Worm (Caenorhabditis elegans) whole organism, L3 larva: ENCODE measurements around the gene F36H12.9.
A peak's percentile ranks its signal among the peaks of the same experiment; 100 is the strongest.
"Not testable (repeated sequence)": the region's sequence is repeated elsewhere in the genome, so short reads cannot be mapped to it uniquely, and the experiment has no call there.

Source experiments
- aly-2 ChIP-seq: fragments of 150-350 bp; optimal IDR thresholded peaks from 2 replicates; lab custom pipeline; 2014; ENCODE audit warnings: missing biosample characterization, missing genetic modification characterization
- ama-1 ChIP-seq: fragments of 150-350 bp; optimal IDR thresholded peaks from 2 replicates; lab custom pipeline; 2018
- ceh-28 ChIP-seq: fragments of 150-350 bp; optimal IDR thresholded peaks from 2 replicates; lab custom pipeline; 2014; ENCODE audit warnings: missing biosample characterization, missing genetic modification reagents, missing genetic modification characterization
- ceh-9 ChIP-seq: sonication (generic microtip); optimal IDR thresholded peaks from 2 replicates; lab custom pipeline; 2018; ENCODE audit warnings: missing biosample characterization, missing genetic modification characterization
- egl-27 ChIP-seq: sonication (generic microtip); optimal IDR thresholded peaks from 4 replicates; lab custom pipeline; 2017; ENCODE audit warnings: missing biosample characterization, missing genetic modification reagents, missing genetic modification characterization
- egl-5 ChIP-seq: fragments of 150-350 bp; optimal IDR thresholded peaks from 2 replicates; lab custom pipeline; 2017; ENCODE audit warnings: missing biosample characterization, missing genetic modification reagents, missing genetic modification characterization, inconsistent platforms
- elt-1 ChIP-seq: fragments of 150-350 bp; optimal IDR thresholded peaks from 2 replicates; lab custom pipeline; 2014; ENCODE audit warnings: missing biosample characterization, missing genetic modification characterization
- elt-3 ChIP-seq, 3 experiments: fragments of 150-350 bp in 1 of 3; sonication (generic microtip) in 2 of 3; optimal IDR thresholded peaks; 2 replicates in 2 of 3; 4 replicates in 1 of 3; lab custom pipeline; 2014 to 2017; ENCODE audit warnings: missing biosample characterization in 3 of 3, missing genetic modification characterization in 3 of 3
- fkh-10 ChIP-seq: sonication (generic microtip); optimal IDR thresholded peaks from 2 replicates; lab custom pipeline; 2017; ENCODE audit warnings: missing biosample characterization, missing genetic modification reagents, missing genetic modification characterization
- fkh-2 ChIP-seq: fragments of 150-350 bp; optimal IDR thresholded peaks from 2 replicates; lab custom pipeline; 2014; ENCODE audit warnings: missing biosample characterization, missing genetic modification reagents, missing genetic modification characterization
- fos-1 ChIP-seq: fragments of 150-350 bp; optimal IDR thresholded peaks from 2 replicates; lab custom pipeline; 2014; ENCODE audit warnings: missing biosample characterization, missing genetic modification characterization
- jun-1 ChIP-seq: fragments of 150-350 bp; optimal IDR thresholded peaks from 2 replicates; lab custom pipeline; 2014; ENCODE audit warnings: missing biosample characterization, missing genetic modification reagents, missing genetic modification characterization
- lin-39 ChIP-seq: fragments of 150-350 bp; optimal IDR thresholded peaks from 2 replicates; lab custom pipeline; 2018; ENCODE audit warnings: missing biosample characterization, missing genetic modification reagents, missing genetic modification characterization
- lsy-12 ChIP-seq: sonication (generic microtip); optimal IDR thresholded peaks from 2 replicates; lab custom pipeline; 2016; ENCODE audit warnings: mild to moderate bottlenecking, missing genetic modification characterization, missing compliant biosample characterization
- mml-1 ChIP-seq: fragments of 150-350 bp; sonication (generic microtip); optimal IDR thresholded peaks from 3 replicates; lab custom pipeline; 2014; ENCODE audit warnings: missing biosample characterization, missing genetic modification characterization
- nfya-1 ChIP-seq: sonication (generic microtip); optimal IDR thresholded peaks from 2 replicates; lab custom pipeline; 2017; ENCODE audit warnings: missing genetic modification characterization, mild to moderate bottlenecking, missing compliant biosample characterization, antibody characterized with exemption, moderate library complexity; ENCODE audit not compliant: insufficient read depth
- nhr-11 ChIP-seq: fragments of 150-350 bp; optimal IDR thresholded peaks from 2 replicates; lab custom pipeline; 2014; ENCODE audit warnings: missing biosample characterization, missing genetic modification characterization
- nhr-12 ChIP-seq: fragments of 150-350 bp; optimal IDR thresholded peaks from 2 replicates; lab custom pipeline; 2014; ENCODE audit warnings: missing biosample characterization, missing genetic modification characterization
- nhr-23 ChIP-seq: fragments of 150-350 bp; optimal IDR thresholded peaks from 2 replicates; lab custom pipeline; 2014; ENCODE audit warnings: missing biosample characterization, missing genetic modification reagents, missing genetic modification characterization
- nhr-25 ChIP-seq: sonication (generic microtip); optimal IDR thresholded peaks from 2 replicates; lab custom pipeline; 2017; ENCODE audit warnings: missing biosample characterization, missing genetic modification characterization
- nhr-28 ChIP-seq: fragments of 150-350 bp; optimal IDR thresholded peaks from 2 replicates; lab custom pipeline; 2014; ENCODE audit warnings: missing biosample characterization, missing genetic modification characterization
- nhr-76 ChIP-seq: fragments of 150-350 bp; sonication (generic microtip); optimal IDR thresholded peaks from 5 replicates; lab custom pipeline; 2014; ENCODE audit warnings: missing biosample characterization, missing genetic modification characterization
- pha-4 ChIP-seq: fragments of 150-350 bp; optimal IDR thresholded peaks from 2 replicates; lab custom pipeline; 2014; ENCODE audit warnings: missing biosample characterization, missing genetic modification reagents, missing genetic modification characterization
- pqm-1 ChIP-seq: fragments of 150-350 bp; optimal IDR thresholded peaks from 2 replicates; lab custom pipeline; 2017; ENCODE audit warnings: missing biosample characterization, missing genetic modification characterization, inconsistent platforms
- sea-2 ChIP-seq: fragments of 150-350 bp; sonication (generic microtip); optimal IDR thresholded peaks from 4 replicates; lab custom pipeline; 2014; ENCODE audit warnings: missing biosample characterization, missing genetic modification reagents, missing genetic modification characterization
- skn-1 ChIP-seq: fragments of 150-350 bp; optimal IDR thresholded peaks from 2 replicates; lab custom pipeline; 2014; ENCODE audit warnings: missing biosample characterization, missing genetic modification characterization
- snpc-4 ChIP-seq: fragments of 150-350 bp; optimal IDR thresholded peaks from 2 replicates; lab custom pipeline; 2014; ENCODE audit warnings: missing biosample characterization, missing genetic modification characterization
- tbx-2 ChIP-seq: sonication (generic microtip); optimal IDR thresholded peaks from 2 replicates; lab custom pipeline; 2016; ENCODE audit warnings: mild to moderate bottlenecking, missing genetic modification characterization, missing compliant biosample characterization
- zag-1 ChIP-seq: fragments of 150-350 bp; optimal IDR thresholded peaks from 2 replicates; lab custom pipeline; 2014; ENCODE audit warnings: missing biosample characterization, missing genetic modification characterization

Gene F36H12.9

ce11 chrIV:5228619-5229018 is 28.2 kb upstream of the F36H12.9 start, which contains the start of gene thn-6:
Gene thn-6 (plus strand): TSS chrIV:5228919.
- TF ChIP-seq ceh-9 (no peak), pha-4 (no peak), nhr-23 (tag; lab: Kevin White, UChicago) (no peak), egl-5 (tag; lab: Kevin White, UChicago) (no peak), snpc-4 (no peak), sea-2 (GFP tag; lab: Kevin White, UChicago) (no peak), nhr-12 (tag; lab: Kevin White, UChicago) (no peak), elt-1 (tag; lab: Kevin White, UChicago) (no peak), tbx-2 (tag; lab: Kevin White, UChicago) (no peak), ceh-28 (tag; lab: Kevin White, UChicago) (no peak)

ce11 chrIV:5230530-5230929 is 26.3 kb upstream of the F36H12.9 start, which contains the start of gene thn-5:
Gene thn-5 (plus strand): TSS chrIV:5230830.
- TF ChIP-seq skn-1 (tag; lab: Kevin White, UChicago) (no peak), ceh-9 (no peak), elt-3 (tag; optimal IDR thresholded peaks at IDR 0.05; lab: Kevin White, UChicago) (no peak), aly-2 (tag; lab: Kevin White, UChicago) (no peak), lin-39 (tag; lab: Kevin White, UChicago) (no peak)

- not testable (repeated sequence) for TF ChIP-seq nhr-11; nhr-25 (tag; lab: Kevin White, UChicago); fos-1
Observed at ce11 chrIV:5254678-5255077, 2.2 kb upstream of the F36H12.9 start, which contains the start of gene F36H12.10. Gene F36H12.10 (minus strand): TSS chrIV:5254778.

- not testable (repeated sequence) for TF ChIP-seq tbx-2 (tag; lab: Kevin White, UChicago); egl-27; jun-1
- TF ChIP-seq, all 47 proteins: peak for 0; not testable (repeated sequence) for 47
Observed at ce11 chrIV:5258385-5258784, 1.6 kb downstream of the F36H12.9 start, which contains the start of gene ttbk-2.1. Gene ttbk-2.1 (plus strand): TSS chrIV:5258685.

- not testable (repeated sequence) for TF ChIP-seq nhr-76 (tag; lab: Kevin White, UChicago); fkh-2; lin-39 (tag; lab: Kevin White, UChicago)
Observed at ce11 chrIV:5260289-5260688, 3.5 kb downstream of the F36H12.9 start, which contains the start of gene msp-19. Gene msp-19 (plus strand): TSS chrIV:5260589.

ce11 chrIV:5264700-5265210 is 7.9 kb downstream of the F36H12.9 start:
- TF ChIP-seq ama-1 (lab: Kevin White, UChicago) (peak; percentile 70), snpc-4 (peak; percentile 15)

ce11 chrIV:5266474-5266873 is 9.6 kb downstream of the F36H12.9 start, which contains the start of gene F36H12.5:
Gene F36H12.5 (plus strand): TSS chrIV:5266774.
- TF ChIP-seq zag-1 (tag; lab: Kevin White, UChicago) = no peak
- no peak for TF ChIP-seq lsy-12 (tag; lab: Kevin White, UChicago)
- no peak for TF ChIP-seq pqm-1 (tag; lab: Kevin White, UChicago)
- TF ChIP-seq nhr-28 (tag; lab: Kevin White, UChicago) = no peak
- no peak for TF ChIP-seq fkh-10 (GFP tag; lab: Kevin White, UChicago)
- TF ChIP-seq nhr-76 (tag; lab: Kevin White, UChicago) = no peak
- TF ChIP-seq egl-27 = no peak
- no peak for TF ChIP-seq mml-1 (tag; lab: Kevin White, UChicago)
- TF ChIP-seq nfya-1 (tag; lab: Kevin White, UChicago) = no peak
- TF ChIP-seq, all 47 proteins: peak for 0
